Fruit fly (Drosophila melanogaster) whole organism, prepupa: Measurements from ENCODE around the gene arg.

Experiments
- Blimp-1 ChIP-seq: fragments of 200-800 bp; sonication (Bioruptor generic); optimal IDR thresholded peaks from 3 replicates; lab custom pipeline; 2017; ENCODE audit warnings: missing biosample characterization, missing genetic modification characterization, mild to moderate bottlenecking, moderate library complexity, missing genetic modification reagents
- CG10631 ChIP-seq: fragments of 200-800 bp; sonication (Bioruptor generic); optimal IDR thresholded peaks from 2 replicates; lab custom pipeline; 2016; ENCODE audit warnings: missing biosample characterization, missing genetic modification characterization
- CG10669 ChIP-seq: fragments of 200-800 bp; sonication (Bioruptor generic); optimal IDR thresholded peaks from 3 replicates; lab custom pipeline; 2018; ENCODE audit warnings: missing biosample characterization, mild to moderate bottlenecking, missing genetic modification characterization, moderate library complexity
- CG11762 ChIP-seq: fragments of 200-800 bp; sonication (Bioruptor generic); optimal IDR thresholded peaks from 3 replicates; lab custom pipeline; 2016; ENCODE audit warnings: missing biosample characterization, missing genetic modification characterization; ENCODE audit not compliant: insufficient read depth
- CG15336 ChIP-seq: fragments of 200-800 bp; sonication (Bioruptor generic); IDR thresholded peaks from 2 replicates; pipeline ENCODE4 v1.3.6; 2022; ENCODE audit warnings: missing biosample characterization, missing genetic modification characterization
- CG1621 ChIP-seq: fragments of 200-800 bp; sonication (Bioruptor generic); optimal IDR thresholded peaks from 3 replicates; lab custom pipeline; 2018; ENCODE audit warnings: missing biosample characterization, mild to moderate bottlenecking, missing genetic modification characterization
- CG3032 ChIP-seq: fragments of 200-800 bp; optimal IDR thresholded peaks from 2 replicates; lab custom pipeline; 2019; ENCODE audit warnings: missing biosample characterization, mild to moderate bottlenecking, missing genetic modification characterization, moderate library complexity
- CG31627 ChIP-seq: fragments of 200-800 bp; sonication (Bioruptor generic); optimal IDR thresholded peaks from 3 replicates; lab custom pipeline; 2016; ENCODE audit warnings: missing biosample characterization, missing genetic modification characterization
- CG32006 ChIP-seq: fragments of 200-800 bp; sonication (Bioruptor generic); optimal IDR thresholded peaks from 3 replicates; lab custom pipeline; 2017; ENCODE audit warnings: missing biosample characterization, mild to moderate bottlenecking, missing genetic modification characterization
- CG34406 ChIP-seq: fragments of 200-800 bp; sonication (Bioruptor generic); optimal IDR thresholded peaks from 3 replicates; lab custom pipeline; 2016; ENCODE audit warnings: missing biosample characterization, missing genetic modification characterization
- CG3919 ChIP-seq: fragments of 200-800 bp; sonication (Bioruptor generic); optimal IDR thresholded peaks from 3 replicates; lab custom pipeline; 2016; ENCODE audit warnings: missing biosample characterization, missing genetic modification characterization
- CG4318 ChIP-seq: fragments of 200-800 bp; sonication (Bioruptor generic); optimal IDR thresholded peaks from 3 replicates; lab custom pipeline; 2017; ENCODE audit warnings: missing biosample characterization, mild to moderate bottlenecking, missing genetic modification characterization
- CG6163 ChIP-seq: fragments of 200-800 bp; sonication (Bioruptor generic); IDR thresholded peaks from 3 replicates; pipeline ENCODE4 v1.3.6; 2022; ENCODE audit warnings: missing biosample characterization, missing genetic modification characterization
- CG6792 ChIP-seq: fragments of 200-800 bp; sonication (Bioruptor generic); optimal IDR thresholded peaks from 3 replicates; lab custom pipeline; 2016; ENCODE audit warnings: missing biosample characterization, missing genetic modification characterization
- CG6808 ChIP-seq: fragments of 200-800 bp; sonication (Bioruptor generic); optimal IDR thresholded peaks from 3 replicates; lab custom pipeline; 2017; ENCODE audit warnings: missing biosample characterization, missing genetic modification characterization, mild to moderate bottlenecking, moderate library complexity, missing genetic modification reagents
- CG6854 ChIP-seq: fragments of 200-800 bp; sonication (Bioruptor generic); optimal IDR thresholded peaks from 2 replicates; lab custom pipeline; 2017; ENCODE audit warnings: missing biosample characterization, mild to moderate bottlenecking, missing genetic modification characterization
- CG8319 ChIP-seq: fragments of 200-800 bp; sonication (Bioruptor generic); optimal IDR thresholded peaks from 3 replicates; lab custom pipeline; 2016; ENCODE audit warnings: missing biosample characterization, missing genetic modification characterization
- CG8632 ChIP-seq: fragments of 200-800 bp; sonication (Bioruptor generic); optimal IDR thresholded peaks from 3 replicates; lab custom pipeline; 2016; ENCODE audit warnings: missing biosample characterization, missing genetic modification characterization
- CG9139 ChIP-seq: fragments of 200-800 bp; sonication (Bioruptor generic); optimal IDR thresholded peaks from 3 replicates; lab custom pipeline; 2017; ENCODE audit warnings: missing biosample characterization, mild to moderate bottlenecking, missing genetic modification characterization
- Eip75B ChIP-seq: fragments of 200-800 bp; sonication (Bioruptor generic); optimal IDR thresholded peaks from 3 replicates; lab custom pipeline; 2016; ENCODE audit warnings: missing biosample characterization, missing genetic modification characterization
- Eip78C ChIP-seq: fragments of 200-800 bp; sonication (Bioruptor generic); peaks from one replicate; lab custom pipeline; 2016; ENCODE audit warnings: missing biosample characterization, missing genetic modification characterization
- Ets21C ChIP-seq: fragments of 200-800 bp; sonication (Bioruptor generic); optimal IDR thresholded peaks from 3 replicates; lab custom pipeline; 2016; ENCODE audit warnings: missing biosample characterization, missing genetic modification characterization
- Ets96B ChIP-seq: fragments of 200-800 bp; optimal IDR thresholded peaks from 2 replicates; lab custom pipeline; 2019; ENCODE audit warnings: missing biosample characterization, mild to moderate bottlenecking, missing genetic modification characterization, moderate library complexity
- Gug ChIP-seq: fragments of 200-800 bp; sonication (Bioruptor generic); IDR thresholded peaks from 2 replicates; pipeline ENCODE4 v1.3.6; 2022; ENCODE audit warnings: missing biosample characterization, missing genetic modification characterization
- Hr39 ChIP-seq: fragments of 200-800 bp; sonication (Bioruptor generic); optimal IDR thresholded peaks from 2 replicates; lab custom pipeline; 2016; ENCODE audit warnings: missing biosample characterization, missing genetic modification characterization
- Met ChIP-seq: fragments of 200-800 bp; sonication (Bioruptor generic); optimal IDR thresholded peaks from 3 replicates; lab custom pipeline; 2016; ENCODE audit warnings: missing biosample characterization, missing genetic modification characterization
- OdsH ChIP-seq: fragments of 200-800 bp; sonication (Bioruptor generic); optimal IDR thresholded peaks from 3 replicates; lab custom pipeline; 2016; ENCODE audit warnings: missing biosample characterization, missing genetic modification characterization
- Smox ChIP-seq: fragments of 200-800 bp; sonication (Bioruptor generic); optimal IDR thresholded peaks from 3 replicates; lab custom pipeline; 2016; ENCODE audit warnings: missing biosample characterization, missing genetic modification characterization
- Sox102F ChIP-seq: fragments of 200-800 bp; sonication (Bioruptor generic); optimal IDR thresholded peaks from 2 replicates; lab custom pipeline; 2016; ENCODE audit warnings: missing biosample characterization, mild to moderate bottlenecking, missing genetic modification characterization
- Sox14 ChIP-seq: fragments of 200-800 bp; sonication (Bioruptor generic); optimal IDR thresholded peaks from 3 replicates; lab custom pipeline; 2016; ENCODE audit warnings: missing biosample characterization, missing genetic modification characterization
- achi ChIP-seq: fragments of 200-800 bp; sonication (Bioruptor generic); optimal IDR thresholded peaks from 3 replicates; lab custom pipeline; 2016; ENCODE audit warnings: missing biosample characterization, missing genetic modification characterization
- dac ChIP-seq: fragments of 200-800 bp; sonication (Bioruptor generic); optimal IDR thresholded peaks from 2 replicates; lab custom pipeline; 2017; ENCODE audit warnings: missing biosample characterization, mild to moderate bottlenecking, missing genetic modification characterization
- dsx ChIP-seq: fragments of 200-800 bp; optimal IDR thresholded peaks from 3 replicates; lab custom pipeline; 2019; ENCODE audit warnings: missing biosample characterization, mild to moderate bottlenecking, missing genetic modification characterization, moderate library complexity; ENCODE audit not compliant: poor library complexity, severe bottlenecking
- eg ChIP-seq: fragments of 200-800 bp; sonication (Bioruptor generic); IDR thresholded peaks from 3 replicates; pipeline ENCODE4 v1.3.6; 2022; ENCODE audit warnings: missing biosample characterization, missing genetic modification characterization
- esn ChIP-seq: fragments of 200-800 bp; sonication (Bioruptor generic); optimal IDR thresholded peaks from 2 replicates; lab custom pipeline; 2016; ENCODE audit warnings: missing biosample characterization, mild to moderate bottlenecking, missing genetic modification characterization, moderate library complexity
- fd59A ChIP-seq: fragments of 200-800 bp; sonication (Bioruptor generic); optimal IDR thresholded peaks from 2 replicates; lab custom pipeline; 2017; ENCODE audit warnings: missing biosample characterization, mild to moderate bottlenecking, missing genetic modification characterization, missing genetic modification reagents
- fd85E ChIP-seq: fragments of 200-800 bp; sonication (Bioruptor generic); optimal IDR thresholded peaks from 3 replicates; lab custom pipeline; 2016; ENCODE audit warnings: missing biosample characterization, missing genetic modification characterization
- fkh ChIP-seq: fragments of 200-800 bp; sonication (Bioruptor generic); optimal IDR thresholded peaks from 3 replicates; lab custom pipeline; 2017; ENCODE audit warnings: missing biosample characterization, mild to moderate bottlenecking, missing genetic modification characterization, moderate library complexity
- lz ChIP-seq: fragments of 200-800 bp; sonication (Bioruptor generic); optimal IDR thresholded peaks from 3 replicates; lab custom pipeline; 2016; ENCODE audit warnings: missing biosample characterization, missing genetic modification characterization
- pdm3 ChIP-seq: fragments of 200-800 bp; sonication (Bioruptor generic); optimal IDR thresholded peaks from 3 replicates; lab custom pipeline; 2016; ENCODE audit warnings: missing biosample characterization, missing genetic modification characterization
- salr ChIP-seq, 2 experiments: fragments of 200-800 bp; sonication (Bioruptor generic); optimal IDR thresholded peaks; 3 replicates each; lab custom pipeline; 2016 to 2018; ENCODE audit warnings: missing biosample characterization in 2 of 2, missing genetic modification characterization in 2 of 2, mild to moderate bottlenecking in 1 of 2
- spab ChIP-seq: fragments of 200-800 bp; sonication (Bioruptor generic); optimal IDR thresholded peaks from 2 replicates; lab custom pipeline; 2017; ENCODE audit warnings: missing biosample characterization, mild to moderate bottlenecking, missing genetic modification characterization, missing genetic modification reagents
- svp ChIP-seq: fragments of 200-800 bp; sonication (Bioruptor generic); peaks from one replicate; lab custom pipeline; 2016; ENCODE audit warnings: missing biosample characterization, missing genetic modification characterization
- topi ChIP-seq: fragments of 200-800 bp; sonication (Bioruptor generic); optimal IDR thresholded peaks from 3 replicates; lab custom pipeline; 2016; ENCODE audit warnings: missing biosample characterization, missing genetic modification characterization
- vri ChIP-seq: fragments of 200-800 bp; sonication (Bioruptor generic); optimal IDR thresholded peaks from 3 replicates; lab custom pipeline; 2016; ENCODE audit warnings: missing biosample characterization, mild to moderate bottlenecking, missing genetic modification characterization

arg gene

DNA sequence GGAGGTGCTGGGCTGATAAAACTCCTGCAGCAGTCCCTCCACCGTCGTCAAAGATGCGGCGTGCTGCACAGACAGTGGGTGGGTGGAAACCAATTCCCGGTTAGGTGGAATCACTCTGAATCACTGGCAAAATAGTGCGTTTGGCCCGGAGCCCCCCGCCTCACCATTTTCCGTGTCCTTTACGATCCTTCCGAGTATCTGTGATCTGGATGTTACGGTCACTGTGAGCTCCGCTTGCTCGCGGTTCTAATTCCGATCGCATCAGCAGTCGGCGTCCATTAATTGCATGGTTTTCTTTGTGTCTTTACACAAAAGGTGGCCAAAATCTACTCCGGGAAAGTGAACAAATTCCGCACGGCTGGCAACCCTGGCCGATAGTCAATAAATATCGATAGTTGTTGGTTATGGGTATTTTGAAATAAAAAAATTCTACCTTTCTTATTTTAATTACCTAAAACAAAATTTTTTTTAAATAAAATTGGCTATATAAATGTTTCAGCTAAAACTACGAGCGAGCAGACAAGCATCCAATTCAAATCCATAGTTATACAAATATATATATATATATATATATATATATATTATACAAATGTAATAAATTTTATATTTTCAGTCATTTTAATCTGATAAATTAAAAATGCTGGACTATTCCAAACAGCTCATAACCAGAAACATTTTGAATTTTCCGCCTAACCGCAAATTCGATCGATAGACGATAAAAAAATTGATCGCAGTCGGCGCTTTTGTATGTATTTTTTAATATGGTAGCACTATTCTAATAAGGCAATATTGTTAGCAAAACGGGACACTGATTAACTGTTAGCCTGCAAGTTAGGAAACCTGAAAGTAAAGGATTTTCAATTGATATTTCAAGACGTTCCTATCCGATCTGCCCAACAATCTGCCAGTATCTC is 32.7 kb upstream of the arg start, which contains the start of the genes ebo and CG13373:
Gene ebo, minus strand, starts transcription at position 350 of the 914 bp plus-strand sequence.
Gene CG13373, plus strand, starts transcription at position 755 of the 914 bp plus-strand sequence.
- no peak for TF ChIP-seq salr (GFP tag; optimal IDR thresholded peaks at IDR 0.05; lab: Kevin White, UChicago)
- TF ChIP-seq fkh: no peak
- no peak for TF ChIP-seq fd85E (GFP tag; lab: Kevin White, UChicago)
- TF ChIP-seq achi (GFP tag; lab: Kevin White, UChicago): no peak
- TF ChIP-seq Met (GFP tag; lab: Kevin White, UChicago): no peak
- no peak for TF ChIP-seq CG8319 (GFP tag; lab: Kevin White, UChicago)
- peak; percentile 23 for TF ChIP-seq lz (GFP tag; lab: Kevin White, UChicago)
- TF ChIP-seq CG10669 (GFP tag; lab: Kevin White, UChicago): no peak
- no peak for TF ChIP-seq CG4318 (GFP tag; lab: Kevin White, UChicago)
- TF ChIP-seq vri: no peak
- TF ChIP-seq CG15336 (GFP tag; lab: Robert Waterston, UW): peak; percentile 48; the same call in 1 of the 2 replicates
- TF ChIP-seq Eip75B: no peak
- no peak for TF ChIP-seq CG6808
- no peak for TF ChIP-seq Smox
- no peak for TF ChIP-seq CG9139 (GFP tag; lab: Kevin White, UChicago)
- TF ChIP-seq CG31627 (GFP tag; lab: Kevin White, UChicago): peak; percentile 1
- no peak for TF ChIP-seq dsx
- no peak for TF ChIP-seq dac (GFP tag; lab: Kevin White, UChicago)
- no peak for TF ChIP-seq Hr39 (GFP tag; lab: Kevin White, UChicago)
- no peak for TF ChIP-seq CG11762 (GFP tag; lab: Kevin White, UChicago)
- peak; percentile 95 for TF ChIP-seq CG1621 (tag; lab: Kevin White, UChicago)
- no peak for TF ChIP-seq Gug
- TF ChIP-seq CG6163 (GFP tag; lab: Robert Waterston, UW): 0 out of 3 replicates have a peak, but pooled peaks have one; percentile 29
- TF ChIP-seq CG6854: no peak
- TF ChIP-seq Ets21C (GFP tag; lab: Kevin White, UChicago): no peak
- no peak for TF ChIP-seq OdsH (GFP tag; lab: Kevin White, UChicago)
- TF ChIP-seq CG10631: peak; percentile 55
- TF ChIP-seq svp (GFP tag; lab: Kevin White, UChicago): no peak
- TF ChIP-seq CG3032: peak; percentile 34
- TF ChIP-seq CG3919 (GFP tag; lab: Kevin White, UChicago): no peak
- no peak for TF ChIP-seq fd59A (GFP tag; lab: Kevin White, UChicago)
- TF ChIP-seq CG8632 (GFP tag; lab: Kevin White, UChicago): peak; percentile 7
- TF ChIP-seq esn (GFP tag; lab: Kevin White, UChicago): peak; percentile 21
- no peak for TF ChIP-seq spab (GFP tag; lab: Kevin White, UChicago)
- TF ChIP-seq CG6792: peak; percentile 19
- peak; percentile 84 for TF ChIP-seq Sox14 (GFP tag; lab: Kevin White, UChicago)
- TF ChIP-seq Ets96B: no peak
- no peak for TF ChIP-seq CG32006
- peak; percentile 52; the same call in 2 of the 3 replicates for TF ChIP-seq eg (GFP tag; lab: Robert Waterston, UW)
- TF ChIP-seq CG34406 (GFP tag; lab: Kevin White, UChicago): peak; percentile 30
- no peak for TF ChIP-seq Sox102F (GFP tag; lab: Kevin White, UChicago)
- TF ChIP-seq pdm3: no peak
- TF ChIP-seq Eip78C: peak; percentile 38
- TF ChIP-seq Blimp-1 (GFP tag; lab: Kevin White, UChicago): no peak
- no peak for TF ChIP-seq topi (GFP tag; lab: Kevin White, UChicago)
